Fruit fly (Drosophila melanogaster) whole organism, embryonic: ENCODE measurements around the gene Fdh.
A peak's percentile ranks its signal among the peaks of the same experiment; 100 is the strongest.

Source experiments
- CG10366 ChIP-seq: fragments of 200-800 bp; sonication (Bioruptor generic); IDR thresholded peaks from 2 replicates; pipeline ENCODE4 v1.3.6; 2022; ENCODE audit warnings: missing biosample characterization, missing genetic modification characterization
- CG10565 ChIP-seq: fragments of 200-800 bp; sonication (Bioruptor generic); optimal IDR thresholded peaks from 3 replicates; lab custom pipeline; 2016; ENCODE audit warnings: missing biosample characterization, mild to moderate bottlenecking, missing genetic modification characterization
- CG12391 ChIP-seq: fragments of 200-800 bp; sonication (Bioruptor generic); optimal IDR thresholded peaks from 3 replicates; lab custom pipeline; 2018; ENCODE audit warnings: missing biosample characterization, mild to moderate bottlenecking, missing genetic modification characterization, moderate library complexity
- CG13296 ChIP-seq: fragments of 200-800 bp; sonication (Bioruptor generic); optimal IDR thresholded peaks from 3 replicates; lab custom pipeline; 2018; ENCODE audit warnings: missing biosample characterization, mild to moderate bottlenecking, missing genetic modification characterization
- CG14667 ChIP-seq: fragments of 200-800 bp; sonication (Bioruptor generic); IDR thresholded peaks from 2 replicates; pipeline ENCODE4 v1.3.6; 2022; ENCODE audit warnings: missing biosample characterization, missing genetic modification characterization
- CG1529 ChIP-seq: fragments of 200-800 bp; sonication (Bioruptor generic); optimal IDR thresholded peaks from 3 replicates; lab custom pipeline; 2018; ENCODE audit warnings: missing biosample characterization, missing genetic modification characterization
- CG17186 ChIP-seq: fragments of 200-800 bp; sonication (Bioruptor generic); optimal IDR thresholded peaks from 3 replicates; lab custom pipeline; 2017; ENCODE audit warnings: missing biosample characterization, missing genetic modification reagents, missing genetic modification characterization
- CG17385 ChIP-seq: fragments of 200-800 bp; sonication (Bioruptor generic); optimal IDR thresholded peaks from 3 replicates; lab custom pipeline; 2018; ENCODE audit warnings: missing biosample characterization, mild to moderate bottlenecking, missing genetic modification characterization
- CG17612 ChIP-seq: fragments of 200-800 bp; sonication (Bioruptor generic); IDR thresholded peaks from 2 replicates; pipeline ENCODE4 v1.3.6; 2022; ENCODE audit warnings: missing biosample characterization, missing genetic modification characterization
- CG18262 ChIP-seq: fragments of 200-800 bp; optimal IDR thresholded peaks from 3 replicates; lab custom pipeline; 2019; ENCODE audit warnings: missing biosample characterization, mild to moderate bottlenecking, missing genetic modification characterization, moderate library complexity
- CG2129 ChIP-seq: fragments of 200-800 bp; sonication (Bioruptor generic); IDR thresholded peaks from 2 replicates; pipeline ENCODE4 v1.3.6; 2022; ENCODE audit warnings: missing biosample characterization, missing genetic modification characterization; ENCODE audit not compliant: partially characterized antibody
- CG32772 ChIP-seq: fragments of 200-800 bp; sonication (Bioruptor generic); IDR thresholded peaks from 2 replicates; pipeline ENCODE4 v1.3.6; 2022; ENCODE audit warnings: missing biosample characterization, missing genetic modification characterization
- CG3838 ChIP-seq: fragments of 200-800 bp; sonication (Bioruptor generic); optimal IDR thresholded peaks from 3 replicates; lab custom pipeline; 2016; ENCODE audit warnings: missing biosample characterization, missing genetic modification characterization
- CG6683 ChIP-seq: fragments of 200-800 bp; sonication (Bioruptor generic); optimal IDR thresholded peaks from 2 replicates; lab custom pipeline; 2017; ENCODE audit warnings: missing biosample characterization, mild to moderate bottlenecking, missing genetic modification characterization, missing genetic modification reagents
- CG8281 ChIP-seq: fragments of 200-800 bp; sonication (Bioruptor generic); optimal IDR thresholded peaks from 2 replicates; lab custom pipeline; 2018; ENCODE audit warnings: missing biosample characterization, mild to moderate bottlenecking, missing genetic modification characterization, moderate library complexity
- Dek ChIP-seq: fragments of 200-800 bp; sonication (Bioruptor generic); optimal IDR thresholded peaks from 3 replicates; lab custom pipeline; 2019; ENCODE audit warnings: missing biosample characterization, mild to moderate bottlenecking, missing genetic modification characterization, moderate library complexity
- E2f2 ChIP-seq: fragments of 200-800 bp; sonication (Bioruptor generic); IDR thresholded peaks from 2 replicates; pipeline ENCODE4 v1.3.6; 2022; ENCODE audit warnings: missing biosample characterization, missing genetic modification characterization
- Ets65A ChIP-seq: fragments of 200-800 bp; sonication (Bioruptor generic); peaks from one replicate; lab custom pipeline; 2016; ENCODE audit warnings: missing biosample characterization, missing genetic modification characterization
- H2.0 ChIP-seq: fragments of 200-800 bp; sonication (Bioruptor generic); IDR thresholded peaks from 2 replicates; pipeline ENCODE4 v1.3.6; 2022; ENCODE audit warnings: missing biosample characterization, missing genetic modification characterization
- Hr51 ChIP-seq, 2 experiments: fragments of 200-800 bp; sonication (Bioruptor generic); optimal IDR thresholded peaks; 2 replicates in 1 of 2; 3 replicates in 1 of 2; lab custom pipeline; 2016 to 2018; ENCODE audit warnings: missing biosample characterization in 2 of 2, missing genetic modification characterization in 2 of 2, mild to moderate bottlenecking in 1 of 2, moderate library complexity in 1 of 2
- MBD-R2 ChIP-seq: fragments of 200-800 bp; sonication (Bioruptor generic); IDR thresholded peaks from 2 replicates; pipeline ENCODE4 v1.3.6; 2022; ENCODE audit warnings: missing biosample characterization, missing genetic modification characterization
- Mad ChIP-seq: fragments of 200-800 bp; sonication (Bioruptor generic); optimal IDR thresholded peaks from 2 replicates; lab custom pipeline; 2016; ENCODE audit warnings: missing biosample characterization, missing genetic modification characterization
- Sin3A ChIP-seq: fragments of >200 bp; optimal IDR thresholded peaks from 2 replicates; lab custom pipeline; 2018
- Xbp1 ChIP-seq: fragments of 200-800 bp; sonication (Bioruptor generic); optimal IDR thresholded peaks from 3 replicates; lab custom pipeline; 2016; ENCODE audit warnings: missing biosample characterization, mild to moderate bottlenecking, missing genetic modification characterization
- Xrp1 ChIP-seq: fragments of 200-800 bp; sonication (Bioruptor generic); IDR thresholded peaks from 2 replicates; pipeline ENCODE4 v1.3.6; 2022; ENCODE audit warnings: missing biosample characterization, missing genetic modification characterization
- al ChIP-seq: fragments of 200-800 bp; sonication (Bioruptor generic); IDR thresholded peaks from 2 replicates; pipeline ENCODE4 v1.3.6; 2022; ENCODE audit warnings: missing biosample characterization, missing genetic modification characterization
- aop ChIP-seq: fragments of 200-800 bp; sonication (Bioruptor generic); IDR thresholded peaks from 2 replicates; pipeline ENCODE4 v1.3.6; 2022; ENCODE audit warnings: missing biosample characterization, missing genetic modification characterization
- bab2 ChIP-seq: fragments of 200-800 bp; sonication (Bioruptor generic); optimal IDR thresholded peaks from 2 replicates; lab custom pipeline; 2016; ENCODE audit warnings: missing biosample characterization, missing genetic modification characterization
- chif ChIP-seq, 2 experiments: fragments of 200-800 bp; sonication (Bioruptor generic); optimal IDR thresholded peaks; 3 replicates each; lab custom pipeline; 2016; ENCODE audit warnings: missing biosample characterization in 2 of 2, missing genetic modification characterization in 2 of 2
- chn ChIP-seq: fragments of 200-800 bp; sonication (Bioruptor generic); optimal IDR thresholded peaks from 2 replicates; lab custom pipeline; 2016; ENCODE audit warnings: missing biosample characterization, missing genetic modification characterization
- emc ChIP-seq: fragments of 200-800 bp; sonication (Bioruptor generic); optimal IDR thresholded peaks from 2 replicates; lab custom pipeline; 2016; ENCODE audit warnings: missing biosample characterization, missing genetic modification characterization
- eve ChIP-seq, 2 experiments: fragments of >200 bp; optimal IDR thresholded peaks; 2 replicates each; lab custom pipeline; 2017; ENCODE audit warnings: missing biosample characterization in 2 of 2, missing genetic modification characterization in 2 of 2
- gem ChIP-seq: fragments of 200-800 bp; sonication (Bioruptor generic); optimal IDR thresholded peaks from 2 replicates; lab custom pipeline; 2019; ENCODE audit warnings: missing biosample characterization, mild to moderate bottlenecking, missing genetic modification characterization, moderate library complexity
- gfzf ChIP-seq: fragments of 200-800 bp; sonication (Bioruptor generic); optimal IDR thresholded peaks from 2 replicates; lab custom pipeline; 2016; ENCODE audit warnings: missing biosample characterization, mild to moderate bottlenecking, missing genetic modification characterization, moderate library complexity
- gro ChIP-seq: fragments of 200-800 bp; sonication (Bioruptor generic); optimal IDR thresholded peaks from 2 replicates; lab custom pipeline; 2016; ENCODE audit warnings: missing biosample characterization, missing genetic modification characterization
- hbn ChIP-seq: fragments of 200-800 bp; sonication (Bioruptor generic); IDR thresholded peaks from 2 replicates; pipeline ENCODE4 v1.3.6; 2022; ENCODE audit warnings: missing biosample characterization, missing genetic modification characterization; ENCODE audit not compliant: partially characterized antibody
- jigr1 ChIP-seq: fragments of 200-800 bp; sonication (Bioruptor generic); IDR thresholded peaks from 3 replicates; pipeline ENCODE4 v1.3.6; 2022; ENCODE audit warnings: missing biosample characterization, missing genetic modification characterization
- kah ChIP-seq: fragments of 200-800 bp; sonication (Bioruptor generic); optimal IDR thresholded peaks from 2 replicates; lab custom pipeline; 2018; ENCODE audit warnings: missing biosample characterization, mild to moderate bottlenecking, missing genetic modification characterization
- knrl ChIP-seq: fragments of 200-800 bp; sonication (Bioruptor generic); IDR thresholded peaks from 3 replicates; pipeline ENCODE4 v1.3.6; 2022; ENCODE audit warnings: missing biosample characterization, missing genetic modification characterization; ENCODE audit not compliant: partially characterized antibody
- lilli ChIP-seq: fragments of 200-800 bp; sonication (Bioruptor generic); optimal IDR thresholded peaks from 3 replicates; lab custom pipeline; 2016; ENCODE audit warnings: missing biosample characterization, missing genetic modification characterization
- lov ChIP-seq, 2 experiments: fragments of 200-800 bp in 1 of 2; fragments of >200 bp in 1 of 2; sonication (Bioruptor generic) in 1 of 2; IDR thresholded peaks in 1 of 2; optimal IDR thresholded peaks in 1 of 2; 2 replicates in 1 of 2; 3 replicates in 1 of 2; pipeline versions ENCODE4 v1.3.6 to Lab custom; 2017 to 2022; ENCODE audit warnings: missing biosample characterization in 1 of 2, missing genetic modification characterization in 1 of 2
- nau ChIP-seq: fragments of 200-800 bp; sonication (Bioruptor generic); optimal IDR thresholded peaks from 3 replicates; lab custom pipeline; 2017; ENCODE audit warnings: missing biosample characterization, mild to moderate bottlenecking, missing genetic modification characterization, missing genetic modification reagents
- org-1 ChIP-seq: fragments of 200-800 bp; sonication (Bioruptor generic); optimal IDR thresholded peaks from 2 replicates; lab custom pipeline; 2017; ENCODE audit warnings: missing biosample characterization, missing genetic modification characterization
- pum ChIP-seq: fragments of 200-800 bp; sonication (Bioruptor generic); optimal IDR thresholded peaks from 2 replicates; lab custom pipeline; 2016; ENCODE audit warnings: missing biosample characterization, missing genetic modification characterization
- sc ChIP-seq, 3 experiments: fragments of >200 bp in 2 of 3; fragments of 200-800 bp in 1 of 3; sonication (Bioruptor generic) in 1 of 3; optimal IDR thresholded peaks; 2 replicates in 2 of 3; 3 replicates in 1 of 3; lab custom pipeline; 2017; ENCODE audit warnings: mild to moderate bottlenecking in 1 of 3, missing biosample characterization in 1 of 3, missing genetic modification characterization in 1 of 3, missing genetic modification reagents in 1 of 3
- sr ChIP-seq: fragments of 200-800 bp; sonication (Bioruptor generic); IDR thresholded peaks from 3 replicates; pipeline ENCODE4 v1.3.6; 2022; ENCODE audit warnings: missing biosample characterization, missing genetic modification characterization
- ssp ChIP-seq: fragments of 200-800 bp; sonication (Bioruptor generic); IDR thresholded peaks from 2 replicates; pipeline ENCODE4 v1.3.6; 2022; ENCODE audit warnings: missing biosample characterization, missing genetic modification characterization
- twi ChIP-seq: fragments of 200-800 bp; optimal IDR thresholded peaks from 2 replicates; lab custom pipeline; 2019; ENCODE audit warnings: missing biosample characterization, mild to moderate bottlenecking, missing genetic modification characterization, moderate library complexity
- unpg ChIP-seq: fragments of 200-800 bp; sonication (Bioruptor generic); optimal IDR thresholded peaks from 3 replicates; lab custom pipeline; 2018; ENCODE audit warnings: missing biosample characterization, mild to moderate bottlenecking, missing genetic modification characterization, moderate library complexity

Fdh gene

DNA sequence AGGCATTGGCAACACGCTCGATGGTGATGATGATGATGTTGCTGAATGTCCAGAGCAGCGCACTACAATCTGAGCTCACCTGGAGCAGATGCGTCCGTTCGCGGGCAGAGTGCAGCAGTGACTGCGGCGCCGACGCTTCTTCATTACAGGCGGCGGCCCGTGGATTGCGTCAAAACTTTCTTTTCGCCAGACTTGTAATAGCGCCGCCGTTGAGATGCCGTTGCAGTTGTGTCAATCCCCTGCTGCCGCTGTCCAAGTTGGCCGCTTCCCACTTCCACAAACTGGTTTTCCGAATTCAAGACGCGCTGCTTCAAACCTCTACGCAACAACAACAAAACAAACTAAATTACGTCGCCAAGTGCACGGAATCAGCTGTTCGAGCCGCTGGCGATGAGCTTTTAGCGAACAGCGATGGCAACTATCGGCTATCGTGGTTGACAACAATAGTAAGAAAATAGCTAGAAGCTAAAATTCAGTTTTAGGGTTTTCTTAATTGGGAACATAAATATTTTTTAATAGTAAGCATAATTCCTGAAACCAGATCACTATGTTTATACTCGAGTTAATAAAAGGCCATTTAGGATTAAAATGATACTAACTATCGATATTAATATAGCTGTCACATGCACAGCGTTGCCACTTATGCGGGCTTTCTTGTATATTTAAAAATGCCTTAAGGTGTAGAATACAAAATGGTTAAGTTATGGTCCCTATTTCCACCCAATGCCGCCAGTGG, 9.8 kb upstream of the Fdh start, which contains the start of gene Tpc1 (continued):
- TF ChIP-seq E2f2 (GFP tag; lab: Robert Waterston, UW) = peak; percentile 94
- TF ChIP-seq Mad (GFP tag; lab: Kevin White, UChicago) = no peak
- peak; percentile 10 to 19 for TF ChIP-seq chif (GFP tag; optimal IDR thresholded peaks at IDR 0.05; lab: Kevin White, UChicago)
- no peak for TF ChIP-seq al (GFP tag; lab: Robert Waterston, UW)
- TF ChIP-seq chn (GFP tag; lab: Kevin White, UChicago) = peak; percentile 29
- no peak for TF ChIP-seq CG10366
- no peak for TF ChIP-seq lov (optimal IDR thresholded peaks at IDR 0.05; lab: Kevin White, UChicago)
- TF ChIP-seq lov (GFP tag; IDR thresholded peaks at IDR 0.05; lab: Robert Waterston, UW) = 0 out of 3 replicates have a peak, but pooled peaks have one; percentile 22
- no peak for TF ChIP-seq org-1 (GFP tag; lab: Kevin White, UChicago)
- peak; percentile 35 for TF ChIP-seq gfzf (GFP tag; lab: Kevin White, UChicago)
- TF ChIP-seq emc (GFP tag; lab: Kevin White, UChicago) = no peak
- TF ChIP-seq Sin3A (lab: Kevin White, UChicago) = peak; percentile 79
- peak; percentile 57 for TF ChIP-seq gem
- TF ChIP-seq CG2129 (GFP tag; lab: Robert Waterston, UW) = peak; percentile 90
- TF ChIP-seq knrl (GFP tag; lab: Robert Waterston, UW) = peak; percentile 90
- no peak for TF ChIP-seq CG10565 (GFP tag; lab: Kevin White, UChicago)
- peak; percentile 63 for TF ChIP-seq gro (GFP tag; lab: Kevin White, UChicago)
- TF ChIP-seq Xbp1 (GFP tag; lab: Kevin White, UChicago) = peak; percentile 57
- no peak for TF ChIP-seq CG3838 (GFP tag; lab: Kevin White, UChicago)
- no peak for TF ChIP-seq eve (GFP tag; optimal IDR thresholded peaks at IDR 0.05; lab: Kevin White, UChicago)
- no peak for TF ChIP-seq ssp (GFP tag; lab: Robert Waterston, UW)
- TF ChIP-seq CG6683 (GFP tag; lab: Kevin White, UChicago) = no peak
- no peak for TF ChIP-seq CG1529 (GFP tag; lab: Kevin White, UChicago)
- TF ChIP-seq unpg (GFP tag; lab: Kevin White, UChicago) = peak; percentile 19
- no peak for TF ChIP-seq nau (GFP tag; lab: Kevin White, UChicago)
- TF ChIP-seq CG13296 (GFP tag; lab: Kevin White, UChicago) = no peak
- peak; percentile 93 for TF ChIP-seq MBD-R2 (GFP tag; lab: Robert Waterston, UW)
- TF ChIP-seq H2.0 (GFP tag; lab: Robert Waterston, UW) = 0 out of 2 replicates have a peak, but pooled peaks have one; percentile 10
- TF ChIP-seq twi (tag; lab: Kevin White, UChicago) = peak; percentile 14
- no peak for TF ChIP-seq sc (optimal IDR thresholded peaks at IDR 0.05; lab: Kevin White, UChicago)
- TF ChIP-seq sc (GFP tag; optimal IDR thresholded peaks at IDR 0.05; lab: Kevin White, UChicago) = no peak
- TF ChIP-seq Dek = peak; percentile 34
- TF ChIP-seq CG32772 = no peak
- TF ChIP-seq Xrp1 (GFP tag; lab: Robert Waterston, UW) = no peak
- no peak for TF ChIP-seq CG17186 (GFP tag; lab: Kevin White, UChicago)
- no peak for TF ChIP-seq CG14667 (GFP tag; lab: Robert Waterston, UW)
- TF ChIP-seq sr (GFP tag; lab: Robert Waterston, UW) = peak; percentile 22; the same call in 1 of the 3 replicates
- TF ChIP-seq lilli (GFP tag; lab: Kevin White, UChicago) = peak; percentile 74
- TF ChIP-seq pum (GFP tag; lab: Kevin White, UChicago) = peak; percentile 27
- TF ChIP-seq jigr1 (GFP tag; lab: Robert Waterston, UW) = no peak
- TF ChIP-seq bab2 (GFP tag; lab: Kevin White, UChicago) = peak; percentile 24
- TF ChIP-seq CG17612 (GFP tag; lab: Robert Waterston, UW) = no peak
- no peak for TF ChIP-seq kah (GFP tag; lab: Kevin White, UChicago)
- peak; percentile 84 for TF ChIP-seq hbn (GFP tag; lab: Robert Waterston, UW)
- TF ChIP-seq CG17385 (GFP tag; lab: Kevin White, UChicago) = peak; percentile 13
- peak; percentile 49 for TF ChIP-seq Ets65A (GFP tag; lab: Kevin White, UChicago)
- TF ChIP-seq CG8281 (tag; lab: Kevin White, UChicago) = no peak
- no peak for TF ChIP-seq aop (GFP tag; lab: Robert Waterston, UW)
- peak; percentile 63 for TF ChIP-seq CG12391 (tag; lab: Kevin White, UChicago)
- TF ChIP-seq CG18262 (tag; lab: Kevin White, UChicago) = peak; percentile 0
- TF ChIP-seq Hr51 (GFP tag; optimal IDR thresholded peaks at IDR 0.05; lab: Kevin White, UChicago) = peak; percentile 3 to 13
